Worm (Caenorhabditis elegans) whole organism, L2 larva: Measurements from ENCODE around the gene egg-2.

Source experiments
- R02D3.7 ChIP-seq: fragments of 150-350 bp; optimal IDR thresholded peaks from 2 replicates; lab custom pipeline; 2014; ENCODE audit warnings: missing biosample characterization, missing genetic modification characterization
- ZK546.5 ChIP-seq: sonication (generic microtip); optimal IDR thresholded peaks from 2 replicates; lab custom pipeline; 2017; ENCODE audit warnings: missing biosample characterization, missing genetic modification characterization
- alr-1 ChIP-seq: fragments of 150-350 bp; optimal IDR thresholded peaks from 2 replicates; lab custom pipeline; 2014; ENCODE audit warnings: missing biosample characterization, missing genetic modification characterization
- ama-1 ChIP-seq: fragments of 150-350 bp; optimal IDR thresholded peaks from 2 replicates; lab custom pipeline; 2018; ENCODE audit warnings: inconsistent platforms
- blmp-1 ChIP-seq: sonication (generic microtip); optimal IDR thresholded peaks from 2 replicates; lab custom pipeline; 2017; ENCODE audit warnings: missing genetic modification characterization, mild to moderate bottlenecking, missing compliant biosample characterization, antibody characterized with exemption, moderate library complexity; ENCODE audit not compliant: insufficient read depth
- ceh-82 ChIP-seq: fragments of 150-350 bp; optimal IDR thresholded peaks from 2 replicates; lab custom pipeline; 2014; ENCODE audit warnings: missing biosample characterization, missing genetic modification characterization
- dmd-4 ChIP-seq: sonication (generic microtip); optimal IDR thresholded peaks from 2 replicates; lab custom pipeline; 2017; ENCODE audit warnings: missing biosample characterization, missing genetic modification characterization
- nhr-11 ChIP-seq: fragments of 150-350 bp; optimal IDR thresholded peaks from 2 replicates; lab custom pipeline; 2014; ENCODE audit warnings: missing biosample characterization, missing genetic modification characterization
- nhr-237 ChIP-seq: fragments of 150-350 bp; optimal IDR thresholded peaks from 2 replicates; lab custom pipeline; 2014; ENCODE audit warnings: missing biosample characterization, missing genetic modification characterization
- skn-1 ChIP-seq: sonication (generic microtip); optimal IDR thresholded peaks from 2 replicates; lab custom pipeline; 2017; ENCODE audit warnings: missing biosample characterization, missing genetic modification characterization
- unc-39 ChIP-seq: fragments of 150-350 bp; optimal IDR thresholded peaks from 2 replicates; lab custom pipeline; 2014; ENCODE audit warnings: missing biosample characterization, missing genetic modification characterization
- zag-1 ChIP-seq: fragments of 150-350 bp; optimal IDR thresholded peaks from 2 replicates; lab custom pipeline; 2014; ENCODE audit warnings: missing biosample characterization, missing genetic modification characterization
- ztf-4 ChIP-seq: fragments of 150-350 bp; optimal IDR thresholded peaks from 2 replicates; lab custom pipeline; 2014; ENCODE audit warnings: missing biosample characterization, missing genetic modification characterization

DNA sequence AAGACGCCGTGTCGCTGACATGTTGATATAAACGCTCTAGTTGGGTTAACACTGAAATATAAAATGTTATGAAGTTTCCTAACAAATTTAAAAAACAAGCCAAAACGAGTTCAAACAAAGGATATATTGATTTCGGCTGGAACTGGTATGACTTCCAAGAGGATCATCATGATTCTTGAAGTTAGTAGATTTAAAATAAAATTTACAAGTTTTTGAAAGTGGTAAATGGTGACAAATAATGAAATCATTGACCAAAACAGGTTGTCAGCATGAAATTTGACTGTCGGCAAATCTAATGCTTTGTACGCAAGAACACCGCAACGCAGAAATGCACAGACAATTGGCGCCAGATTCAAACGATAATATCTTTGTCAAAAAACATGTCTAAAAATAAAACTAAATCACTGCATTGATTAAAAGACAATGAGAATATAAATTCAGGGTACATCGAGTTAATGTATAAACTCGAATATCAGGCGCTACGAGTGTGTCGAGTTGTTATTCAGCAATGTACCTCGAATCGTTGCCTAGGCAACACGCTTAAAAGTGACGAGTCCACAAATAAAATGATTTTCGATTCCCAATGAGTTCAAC is 8.2 kb upstream of the egg-2 start, which contains the start of the genes ubc-18 and R01H2.8:
- no peak for TF ChIP-seq zag-1
- TF ChIP-seq alr-1 (tag; lab: Kevin White, UChicago): no peak
- TF ChIP-seq ztf-4 (tag; lab: Kevin White, UChicago): no peak
- no peak for TF ChIP-seq R02D3.7 (tag; lab: Kevin White, UChicago)
- TF ChIP-seq unc-39: no peak
- no peak for TF ChIP-seq nhr-11 (tag; lab: Kevin White, UChicago)
- no peak for TF ChIP-seq ceh-82 (tag; lab: Kevin White, UChicago)
- TF ChIP-seq nhr-237 (tag; lab: Kevin White, UChicago): no peak
- no peak for TF ChIP-seq ZK546.5 (tag; lab: Kevin White, UChicago)
- no peak for TF ChIP-seq ama-1
- no peak for TF ChIP-seq dmd-4
- TF ChIP-seq blmp-1 (tag; lab: Kevin White, UChicago): no peak
- no peak for TF ChIP-seq skn-1 (tag; lab: Kevin White, UChicago)
